Fruit fly (Drosophila melanogaster) whole organism, embryonic: ENCODE measurements around the gene Son.

Source experiments
- Ada2b ChIP-seq: fragments of 200-800 bp; sonication (Bioruptor generic); IDR thresholded peaks from 2 replicates; pipeline ENCODE4 v1.3.6; 2022; ENCODE audit warnings: missing biosample characterization, missing genetic modification characterization
- BEAF-32 ChIP-seq: fragments of 200-800 bp; sonication (Bioruptor generic); optimal IDR thresholded peaks from 3 replicates; lab custom pipeline; 2017; ENCODE audit warnings: missing biosample characterization, missing genetic modification characterization, mild to moderate bottlenecking, moderate library complexity, missing genetic modification reagents
- CG10147 ChIP-seq: fragments of 200-800 bp; sonication (Bioruptor generic); optimal IDR thresholded peaks from 2 replicates; lab custom pipeline; 2019; ENCODE audit warnings: missing biosample characterization, mild to moderate bottlenecking, missing genetic modification characterization, moderate library complexity
- CG10462 ChIP-seq: fragments of 200-800 bp; sonication (Bioruptor generic); optimal IDR thresholded peaks from 2 replicates; lab custom pipeline; 2016; ENCODE audit warnings: missing biosample characterization, missing genetic modification characterization
- CG10543 ChIP-seq: fragments of 200-800 bp; sonication (Bioruptor generic); optimal IDR thresholded peaks from 3 replicates; lab custom pipeline; 2017; ENCODE audit warnings: missing biosample characterization, mild to moderate bottlenecking, missing genetic modification characterization, moderate library complexity
- CG13123 ChIP-seq: fragments of 200-800 bp; sonication (Bioruptor generic); optimal IDR thresholded peaks from 2 replicates; lab custom pipeline; 2016; ENCODE audit warnings: missing biosample characterization, missing genetic modification characterization
- CG13287 ChIP-seq: fragments of 200-800 bp; sonication (Bioruptor generic); IDR thresholded peaks from 2 replicates; pipeline ENCODE4 v1.3.6; 2022; ENCODE audit warnings: missing biosample characterization, missing genetic modification characterization; ENCODE audit not compliant: partially characterized antibody
- CG13775 ChIP-seq: fragments of 200-800 bp; sonication (Bioruptor generic); optimal IDR thresholded peaks from 3 replicates; lab custom pipeline; 2017; ENCODE audit warnings: missing biosample characterization, mild to moderate bottlenecking, missing genetic modification characterization
- CG14050 ChIP-seq: fragments of 200-800 bp; sonication (Bioruptor generic); IDR thresholded peaks from 3 replicates; pipeline ENCODE4 v1.3.6; 2022; ENCODE audit warnings: missing biosample characterization, missing genetic modification characterization
- CG14860 ChIP-seq: fragments of 200-800 bp; sonication (Bioruptor generic); IDR thresholded peaks from 3 replicates; pipeline ENCODE4 v1.3.6; 2022; ENCODE audit warnings: missing biosample characterization, missing genetic modification characterization; ENCODE audit not compliant: partially characterized antibody
- CG15514 ChIP-seq: fragments of 200-800 bp; sonication (Bioruptor generic); optimal IDR thresholded peaks from 3 replicates; lab custom pipeline; 2017; ENCODE audit warnings: missing biosample characterization, missing genetic modification characterization, mild to moderate bottlenecking, moderate library complexity, missing genetic modification reagents
- CG17186 ChIP-seq: fragments of 200-800 bp; sonication (Bioruptor generic); optimal IDR thresholded peaks from 3 replicates; lab custom pipeline; 2017; ENCODE audit warnings: missing biosample characterization, missing genetic modification reagents, missing genetic modification characterization
- CG17361 ChIP-seq: fragments of 200-800 bp; sonication (Bioruptor generic); IDR thresholded peaks from 3 replicates; pipeline ENCODE4 v1.3.6; 2022; ENCODE audit warnings: missing biosample characterization, missing genetic modification characterization
- CG18262 ChIP-seq: fragments of 200-800 bp; optimal IDR thresholded peaks from 3 replicates; lab custom pipeline; 2019; ENCODE audit warnings: missing biosample characterization, mild to moderate bottlenecking, missing genetic modification characterization, moderate library complexity
- CG2712 ChIP-seq: fragments of 200-800 bp; optimal IDR thresholded peaks from 3 replicates; lab custom pipeline; 2019; ENCODE audit warnings: missing biosample characterization, mild to moderate bottlenecking, missing genetic modification characterization, moderate library complexity
- CG3838 ChIP-seq: fragments of 200-800 bp; sonication (Bioruptor generic); optimal IDR thresholded peaks from 3 replicates; lab custom pipeline; 2016; ENCODE audit warnings: missing biosample characterization, missing genetic modification characterization
- CG6654 ChIP-seq: fragments of 200-800 bp; sonication (Bioruptor generic); optimal IDR thresholded peaks from 2 replicates; lab custom pipeline; 2017; ENCODE audit warnings: missing biosample characterization, mild to moderate bottlenecking, missing genetic modification characterization
- CG6765 ChIP-seq: fragments of 200-800 bp; sonication (Bioruptor generic); optimal IDR thresholded peaks from 3 replicates; lab custom pipeline; 2017; ENCODE audit warnings: missing biosample characterization, mild to moderate bottlenecking, missing genetic modification characterization
- CG7839 ChIP-seq: fragments of 200-800 bp; sonication (Bioruptor generic); optimal IDR thresholded peaks from 3 replicates; lab custom pipeline; 2018; ENCODE audit warnings: missing biosample characterization, mild to moderate bottlenecking, missing genetic modification characterization, moderate library complexity
- CG9932 ChIP-seq: fragments of 200-800 bp; sonication (Bioruptor generic); IDR thresholded peaks from 2 replicates; pipeline ENCODE4 v1.3.6; 2022; ENCODE audit warnings: missing biosample characterization, missing genetic modification characterization
- D ChIP-seq, 2 experiments: fragments of 200-800 bp in 1 of 2; fragments of >200 bp in 1 of 2; sonication (Bioruptor generic) in 1 of 2; optimal IDR thresholded peaks; 2 replicates in 1 of 2; 3 replicates in 1 of 2; lab custom pipeline; 2017; ENCODE audit warnings: mild to moderate bottlenecking in 1 of 2, missing biosample characterization in 1 of 2, missing genetic modification characterization in 1 of 2, missing genetic modification reagents in 1 of 2
- Dbx ChIP-seq: fragments of 200-800 bp; sonication (Bioruptor generic); IDR thresholded peaks from 3 replicates; pipeline ENCODE4 v1.3.6; 2022; ENCODE audit warnings: missing biosample characterization, missing genetic modification characterization
- Lhr ChIP-seq: fragments of 200-800 bp; sonication (Bioruptor generic); optimal IDR thresholded peaks from 3 replicates; lab custom pipeline; 2017; ENCODE audit warnings: mild to moderate bottlenecking, missing biosample characterization, missing genetic modification reagents, missing genetic modification characterization
- Med ChIP-seq: fragments of 200-800 bp; sonication (Bioruptor generic); peaks from one replicate; lab custom pipeline; 2016; ENCODE audit warnings: missing biosample characterization, missing genetic modification characterization, mild to moderate bottlenecking, inconsistent platforms, moderate library complexity
- NC2α ChIP-seq: fragments of 200-800 bp; sonication (Bioruptor generic); optimal IDR thresholded peaks from 2 replicates; lab custom pipeline; 2016; ENCODE audit warnings: missing biosample characterization, missing genetic modification characterization
- Nf-YA ChIP-seq: fragments of 200-800 bp; sonication (Bioruptor generic); IDR thresholded peaks from 2 replicates; pipeline ENCODE4 v1.3.6; 2022; ENCODE audit warnings: missing biosample characterization, missing genetic modification characterization
- NfI ChIP-seq: fragments of 200-800 bp; sonication (Bioruptor generic); optimal IDR thresholded peaks from 3 replicates; lab custom pipeline; 2018; ENCODE audit warnings: missing biosample characterization, mild to moderate bottlenecking, missing genetic modification characterization, moderate library complexity
- Scr ChIP-seq: fragments of 200-800 bp; sonication (Bioruptor generic); IDR thresholded peaks from 2 replicates; pipeline ENCODE4 v1.3.6; 2022; ENCODE audit warnings: missing biosample characterization, missing genetic modification characterization; ENCODE audit not compliant: partially characterized antibody
- Sox102F ChIP-seq: fragments of 200-800 bp; sonication (Bioruptor generic); optimal IDR thresholded peaks from 2 replicates; lab custom pipeline; 2018; ENCODE audit warnings: missing biosample characterization, mild to moderate bottlenecking, missing genetic modification characterization, moderate library complexity
- Taf1 ChIP-seq: fragments of 200-800 bp; sonication (Bioruptor generic); IDR thresholded peaks from 2 replicates; pipeline ENCODE4 v1.3.6; 2022; ENCODE audit warnings: missing biosample characterization, missing genetic modification characterization
- ab ChIP-seq: fragments of 200-800 bp; sonication (Bioruptor generic); optimal IDR thresholded peaks from 2 replicates; lab custom pipeline; 2016; ENCODE audit warnings: missing biosample characterization, missing genetic modification characterization
- cad ChIP-seq: fragments of >200 bp; optimal IDR thresholded peaks from 2 replicates; lab custom pipeline; 2017; ENCODE audit warnings: missing biosample characterization, missing genetic modification characterization
- chm ChIP-seq: fragments of 200-800 bp; sonication (Bioruptor generic); IDR thresholded peaks from 2 replicates; pipeline ENCODE4 v1.3.6; 2022; ENCODE audit warnings: missing biosample characterization, missing genetic modification characterization
- crc ChIP-seq: fragments of 200-800 bp; sonication (Bioruptor generic); optimal IDR thresholded peaks from 2 replicates; lab custom pipeline; 2016; ENCODE audit warnings: missing biosample characterization, missing genetic modification characterization
- dati ChIP-seq: fragments of 200-800 bp; sonication (Bioruptor generic); IDR thresholded peaks from 2 replicates; pipeline ENCODE4 v1.3.6; 2022; ENCODE audit warnings: missing biosample characterization, missing genetic modification characterization
- dimm ChIP-seq: fragments of 200-800 bp; sonication (Bioruptor generic); IDR thresholded peaks from 2 replicates; pipeline ENCODE4 v1.3.6; 2022; ENCODE audit warnings: missing biosample characterization, missing genetic modification characterization
- ftz-f1 ChIP-seq: fragments of 200-800 bp; sonication (Bioruptor generic); optimal IDR thresholded peaks from 2 replicates; lab custom pipeline; 2016; ENCODE audit warnings: missing biosample characterization, missing genetic modification characterization
- gsb-n ChIP-seq: fragments of 200-800 bp; sonication (Bioruptor generic); optimal IDR thresholded peaks from 3 replicates; lab custom pipeline; 2018; ENCODE audit warnings: missing biosample characterization, mild to moderate bottlenecking, missing genetic modification characterization
- ind ChIP-seq: fragments of 200-800 bp; sonication (Bioruptor generic); optimal IDR thresholded peaks from 3 replicates; lab custom pipeline; 2016; ENCODE audit warnings: missing biosample characterization, missing genetic modification characterization
- lilli ChIP-seq: fragments of 200-800 bp; sonication (Bioruptor generic); optimal IDR thresholded peaks from 3 replicates; lab custom pipeline; 2016; ENCODE audit warnings: missing biosample characterization, missing genetic modification characterization
- pan ChIP-seq, 4 experiments: fragments of >200 bp in 3 of 4; fragments of 200-800 bp in 1 of 4; sonication (Bioruptor generic) in 1 of 4; optimal IDR thresholded peaks in 3 of 4; IDR thresholded peaks in 1 of 4; 2 replicates each; pipeline versions ENCODE4 v1.3.6 to Lab custom; 2017 to 2022; ENCODE audit warnings: missing biosample characterization in 2 of 4, missing genetic modification characterization in 2 of 4, mixed read lengths in 1 of 4
- pita ChIP-seq: fragments of 200-800 bp; sonication (Bioruptor generic); optimal IDR thresholded peaks from 2 replicates; lab custom pipeline; 2017; ENCODE audit warnings: missing biosample characterization, mild to moderate bottlenecking, missing genetic modification characterization
- pnt ChIP-seq: fragments of 200-800 bp; sonication (Bioruptor generic); optimal IDR thresholded peaks from 3 replicates; lab custom pipeline; 2016; ENCODE audit warnings: missing biosample characterization, missing genetic modification characterization
- sc ChIP-seq, 3 experiments: fragments of >200 bp in 2 of 3; fragments of 200-800 bp in 1 of 3; sonication (Bioruptor generic) in 1 of 3; optimal IDR thresholded peaks; 2 replicates in 2 of 3; 3 replicates in 1 of 3; lab custom pipeline; 2017; ENCODE audit warnings: mild to moderate bottlenecking in 1 of 3, missing biosample characterization in 1 of 3, missing genetic modification characterization in 1 of 3, missing genetic modification reagents in 1 of 3
- sim ChIP-seq: fragments of 200-800 bp; sonication (Bioruptor generic); IDR thresholded peaks from 2 replicates; pipeline ENCODE4 v1.3.6; 2022; ENCODE audit warnings: missing biosample characterization, missing genetic modification characterization
- so ChIP-seq: fragments of 200-800 bp; sonication (Bioruptor generic); IDR thresholded peaks from 3 replicates; pipeline ENCODE4 v1.3.6; 2022; ENCODE audit warnings: missing biosample characterization, missing genetic modification characterization
- zfh1 ChIP-seq: fragments of 200-800 bp; sonication (Bioruptor generic); IDR thresholded peaks from 3 replicates; pipeline ENCODE4 v1.3.6; 2022; ENCODE audit warnings: missing biosample characterization, missing genetic modification characterization

Gene Son

DNA sequence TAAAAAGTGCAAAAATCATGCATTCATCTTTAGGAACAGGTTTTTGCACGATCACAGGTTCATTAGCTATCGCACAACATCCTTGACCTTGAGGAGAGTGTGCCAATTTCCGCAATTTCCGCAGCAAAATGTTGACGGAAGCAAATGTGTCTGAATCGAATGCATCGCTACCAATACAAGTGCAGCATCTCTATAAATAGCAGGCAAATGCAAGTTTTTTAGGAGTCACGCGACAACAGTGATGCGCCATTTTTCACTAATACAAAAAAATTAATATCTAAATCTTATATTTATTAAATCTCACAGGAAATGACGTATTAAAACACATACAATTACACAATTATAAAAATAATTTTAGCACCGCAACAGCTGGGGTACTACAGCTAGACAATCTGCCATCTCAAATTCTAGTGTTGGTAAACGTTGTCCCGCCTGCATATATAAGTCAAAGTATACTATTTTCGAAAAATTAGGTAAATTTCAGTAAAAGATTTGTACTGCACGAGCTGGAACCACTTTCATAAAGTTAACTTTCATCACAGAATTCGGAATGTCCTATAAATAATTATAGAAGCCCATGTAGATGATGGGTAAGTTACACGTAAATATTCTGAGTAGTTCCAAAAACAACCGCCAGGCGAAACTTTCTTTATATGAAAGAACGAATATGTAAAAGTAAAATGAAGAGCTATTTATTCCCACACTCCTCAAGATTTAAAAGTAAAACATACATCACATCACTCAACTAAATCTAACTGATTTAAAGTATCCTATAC is 3.8 kb upstream of the Son start, which contains the start of gene CG9399 (continued):
- TF ChIP-seq cad (GFP tag; lab: Kevin White, UChicago): no peak
- TF ChIP-seq lilli (GFP tag; lab: Kevin White, UChicago): peak; percentile 98
- TF ChIP-seq CG13775 (GFP tag; lab: Kevin White, UChicago): peak; percentile 98
- peak; percentile 96 for TF ChIP-seq Lhr (GFP tag; lab: Kevin White, UChicago)
- TF ChIP-seq pan (optimal IDR thresholded peaks at IDR 0.05; lab: Kevin White, UChicago): no peak
- peak in 1 of 2 experiments; percentile 99 for TF ChIP-seq pan (GFP tag; optimal IDR thresholded peaks at IDR 0.05 in 1 of 2, IDR thresholded peaks at IDR 0.05 in 1 of 2)
- TF ChIP-seq so (GFP tag; lab: Robert Waterston, UW): peak; percentile 98
- peak; percentile 99 for TF ChIP-seq Sox102F (GFP tag; lab: Kevin White, UChicago)
- peak; percentile 95 for TF ChIP-seq CG13123 (GFP tag; lab: Kevin White, UChicago)
- TF ChIP-seq CG17186 (GFP tag; lab: Kevin White, UChicago): peak; percentile 86
- peak; percentile 98 for TF ChIP-seq CG2712 (tag; lab: Kevin White, UChicago)
- TF ChIP-seq CG6765: peak; percentile 87
- peak; percentile 98 for TF ChIP-seq CG9932 (GFP tag; lab: Robert Waterston, UW)
- TF ChIP-seq D (optimal IDR thresholded peaks at IDR 0.05; lab: Kevin White, UChicago): no peak
- peak; percentile 95 for TF ChIP-seq D (GFP tag; optimal IDR thresholded peaks at IDR 0.05; lab: Kevin White, UChicago)
- peak; percentile 49 for TF ChIP-seq Scr
- peak; percentile 60 for TF ChIP-seq ftz-f1 (GFP tag; lab: Kevin White, UChicago)
- peak; percentile 55 for TF ChIP-seq pita
- peak; percentile 97 for TF ChIP-seq CG14050 (GFP tag; lab: Robert Waterston, UW)
- peak; percentile 97 for TF ChIP-seq NfI (GFP tag; lab: Kevin White, UChicago)
- peak; percentile 95 for TF ChIP-seq Ada2b (GFP tag; lab: Robert Waterston, UW)
- TF ChIP-seq CG10462 (GFP tag; lab: Kevin White, UChicago): peak; percentile 98
- peak; percentile 97 for TF ChIP-seq ind (GFP tag; lab: Kevin White, UChicago)
- TF ChIP-seq Dbx: peak; percentile 96
- TF ChIP-seq chm (GFP tag; lab: Robert Waterston, UW): peak; percentile 98
- peak; percentile 92 for TF ChIP-seq pnt (GFP tag; lab: Kevin White, UChicago)
- peak; percentile 99 for TF ChIP-seq zfh1 (GFP tag; lab: Robert Waterston, UW)
- peak; percentile 73 for TF ChIP-seq BEAF-32
- peak; percentile 98 for TF ChIP-seq gsb-n
- no peak for TF ChIP-seq sc (optimal IDR thresholded peaks at IDR 0.05; lab: Kevin White, UChicago)
- peak; percentile 95 for TF ChIP-seq sc (GFP tag; optimal IDR thresholded peaks at IDR 0.05; lab: Kevin White, UChicago)
- peak; percentile 90 for TF ChIP-seq CG3838 (GFP tag; lab: Kevin White, UChicago)
- peak; percentile 91 for TF ChIP-seq Taf1 (GFP tag; lab: Robert Waterston, UW)
- 0 out of 3 replicates have a peak, but pooled peaks have one; percentile 48 for TF ChIP-seq CG14860 (GFP tag; lab: Robert Waterston, UW)
- TF ChIP-seq ab (GFP tag; lab: Kevin White, UChicago): peak; percentile 92
- TF ChIP-seq CG18262 (tag; lab: Kevin White, UChicago): peak; percentile 97
- peak; percentile 92 for TF ChIP-seq CG10147 (GFP tag; lab: Kevin White, UChicago)
- TF ChIP-seq Med: peak; percentile 99
- TF ChIP-seq dati (GFP tag; lab: Robert Waterston, UW): peak; percentile 96
- TF ChIP-seq Nf-YA (GFP tag; lab: Robert Waterston, UW): peak; percentile 95
- peak; percentile 90 for TF ChIP-seq CG10543
- TF ChIP-seq CG17361 (GFP tag; lab: Robert Waterston, UW): peak; percentile 97
- peak; percentile 95 for TF ChIP-seq sim (GFP tag; lab: Robert Waterston, UW)
- TF ChIP-seq CG15514 (GFP tag; lab: Kevin White, UChicago): peak; percentile 90
- peak; percentile 86 for TF ChIP-seq crc (GFP tag; lab: Kevin White, UChicago)
- peak; percentile 97 for TF ChIP-seq dimm (GFP tag; lab: Robert Waterston, UW)
- peak; percentile 96 for TF ChIP-seq CG7839
- TF ChIP-seq NC2α: peak; percentile 81
- peak; percentile 82 for TF ChIP-seq CG6654 (GFP tag; lab: Kevin White, UChicago)
- peak; percentile 27; the same call in 1 of the 2 replicates for TF ChIP-seq CG13287
